Worm (Caenorhabditis elegans) whole organism, early embryonic: Measurements from ENCODE around the gene T21B4.15.

Experiments
- B0310.2 ChIP-seq: sonication (generic microtip); optimal IDR thresholded peaks from 2 replicates; lab custom pipeline; 2016; ENCODE audit warnings: mild to moderate bottlenecking, missing genetic modification characterization, missing compliant biosample characterization
- hmbx-1 ChIP-seq: sonication (generic microtip); optimal IDR thresholded peaks from 2 replicates; lab custom pipeline; 2016; ENCODE audit warnings: mild to moderate bottlenecking, missing genetic modification characterization, missing compliant biosample characterization
- hnd-1 ChIP-seq: sonication (generic microtip); optimal IDR thresholded peaks from 2 replicates; lab custom pipeline; 2016; ENCODE audit warnings: missing genetic modification characterization, missing compliant biosample characterization

ce11 chrII:12471138-12471855 lies 18.7 kb upstream of the T21B4.15 start, which contains the start of the genes F15A4.5 and phat-8:
- TF ChIP-seq B0310.2 (tag; lab: Kevin White, UChicago) (no peak), hmbx-1 (tag; lab: Kevin White, UChicago) (no peak), hnd-1 (no peak)
